Worm (Caenorhabditis elegans): ENCODE data around the gene sdz-8.

The sdz-8 gene

DNA sequence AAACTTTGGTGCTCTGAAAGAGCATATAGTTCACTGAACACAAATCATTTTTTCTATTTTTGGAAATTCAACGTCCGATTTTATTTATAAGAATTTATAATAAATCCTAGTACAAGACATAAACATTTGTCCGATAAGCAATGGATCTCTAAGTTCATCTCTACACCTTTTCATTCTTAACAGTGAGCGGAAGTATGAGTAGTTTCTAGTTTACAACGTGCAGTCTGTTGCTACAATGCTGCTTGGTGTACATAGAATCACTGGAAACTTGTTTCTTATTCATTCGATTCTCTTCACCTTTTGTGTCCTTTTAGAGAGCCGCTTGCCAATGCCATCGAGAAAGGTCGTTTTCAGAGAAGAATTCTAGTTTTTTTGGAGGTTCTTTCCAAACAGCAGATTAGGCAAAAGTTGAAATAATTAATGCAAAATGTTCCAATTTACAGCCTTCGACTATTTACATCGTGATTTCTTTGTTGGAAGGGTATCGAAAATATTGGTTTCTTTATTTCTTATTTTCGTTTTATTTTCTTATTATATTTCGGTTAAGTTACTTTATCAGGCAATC lies 11.0 kb upstream of the sdz-8 start:
- TF ChIP-seq ceh-83 (GFP tag; optimal IDR thresholded peaks at IDR 0.05): no peak

DNA sequence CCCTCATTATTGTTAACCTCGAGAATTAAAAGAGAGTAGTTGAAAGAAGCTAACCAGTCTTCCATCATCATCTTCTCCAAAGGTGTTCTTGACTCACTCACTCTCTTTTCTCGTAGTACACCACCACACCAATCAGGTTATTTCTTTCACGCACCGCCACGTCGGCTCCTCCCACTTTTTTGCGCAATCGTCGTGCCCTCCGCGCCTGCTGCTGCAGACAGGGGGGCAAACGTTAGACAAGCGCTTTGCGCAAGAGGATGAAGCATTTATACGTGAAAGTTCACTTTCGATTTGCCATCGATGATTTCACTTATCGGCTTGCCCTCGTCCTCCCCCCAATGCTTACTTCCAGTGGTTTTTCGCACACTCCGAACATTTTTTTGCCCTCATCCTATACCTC lies 9.3 kb upstream of the sdz-8 start:
- TF ChIP-seq blmp-1 (tag; optimal IDR thresholded peaks at IDR 0.05): peak; percentile 70
- TF ChIP-seq mls-2 (tag; optimal IDR thresholded peaks at IDR 0.05): no peak
- TF ChIP-seq cnd-1 (tag; optimal IDR thresholded peaks at IDR 0.05): no peak
- TF ChIP-seq ham-2 (GFP tag; optimal IDR thresholded peaks at IDR 0.05): peak; percentile 44
- TF ChIP-seq sptf-1 (tag; optimal IDR thresholded peaks at IDR 0.05): peak; percentile 28
- TF ChIP-seq ces-1 (GFP tag; optimal IDR thresholded peaks at IDR 0.05): no peak

DNA sequence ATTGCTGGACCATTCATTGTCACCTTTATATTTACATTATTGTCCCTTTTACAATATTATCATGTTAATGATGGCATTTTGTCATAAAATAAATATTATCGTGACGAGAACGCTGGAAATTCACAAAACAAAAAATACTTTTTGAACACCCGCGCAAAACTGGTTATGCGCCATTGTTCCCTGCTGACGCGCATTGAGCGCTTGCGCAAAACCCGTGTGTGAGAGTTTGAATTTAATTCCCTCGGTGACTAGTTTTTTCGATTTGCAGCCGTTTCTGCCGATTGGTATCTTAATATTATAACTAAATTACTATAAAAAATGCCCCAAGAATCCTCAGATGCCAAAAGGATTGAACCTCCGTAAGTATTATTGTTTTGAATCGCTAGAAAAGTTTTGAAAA lies 5.5 kb upstream of the sdz-8 start, which contains the start of gene pafo-1:
Gene pafo-1, plus strand, starts transcription at position 256 of the 400 bp plus-strand sequence.
- TF ChIP-seq drap-1 (GFP tag; optimal IDR thresholded peaks at IDR 0.05) (peak; percentile 49), M03D4.4 (tag; optimal IDR thresholded peaks at IDR 0.05) (peak; percentile 76), bed-3 (GFP tag; optimal IDR thresholded peaks at IDR 0.05) (no peak), lin-32 (GFP tag; optimal IDR thresholded peaks at IDR 0.05) (no peak), unc-62 (GFP tag; optimal IDR thresholded peaks at IDR 0.05) (no peak), ceh-43 (GFP tag; optimal IDR thresholded peaks at IDR 0.05) (peak; percentile 44), lin-13 (tag; optimal IDR thresholded peaks at IDR 0.05) (peak; percentile 87), mab-5 (tag; optimal IDR thresholded peaks at IDR 0.05) (no peak), sem-2 (GFP tag; optimal IDR thresholded peaks at IDR 0.05) (peak; percentile 32), unc-120 (tag; optimal IDR thresholded peaks at IDR 0.05; ENCODE audit: poor library complexity, severe bottlenecking) (peak; percentile 28), nhr-12 (tag; optimal IDR thresholded peaks at IDR 0.05) (no peak), lsy-2 (tag; optimal IDR thresholded peaks at IDR 0.05) (peak; percentile 75), pha-4 (tag; optimal IDR thresholded peaks at IDR 0.05) (peak; percentile 70), flh-1 (GFP tag; optimal IDR thresholded peaks at IDR 0.05) (no peak), tbx-8 (GFP tag; optimal IDR thresholded peaks at IDR 0.05) (peak; percentile 43), ceh-39 (tag; optimal IDR thresholded peaks at IDR 0.05) (peak; percentile 20), ztf-11 (tag; optimal IDR thresholded peaks at IDR 0.05) (no peak), elt-3 (tag; optimal IDR thresholded peaks at IDR 0.05) (no peak), blmp-1 (tag; optimal IDR thresholded peaks at IDR 0.05) (no peak), sptf-1 (tag; optimal IDR thresholded peaks at IDR 0.05) (no peak), snpc-4 (tag; optimal IDR thresholded peaks at IDR 0.05) (no peak), nhr-76 (tag; optimal IDR thresholded peaks at IDR 0.05) (no peak), unc-39 (tag; optimal IDR thresholded peaks at IDR 0.05) (no peak), cnd-1 (tag; optimal IDR thresholded peaks at IDR 0.05) (peak; percentile 47), nhr-2 (tag; optimal IDR thresholded peaks at IDR 0.05) (no peak), ham-2 (GFP tag; optimal IDR thresholded peaks at IDR 0.05) (no peak), hlh-1 (tag; optimal IDR thresholded peaks at IDR 0.05) (peak; percentile 57), mls-2 (tag; optimal IDR thresholded peaks at IDR 0.05) (no peak), ces-1 (GFP tag; optimal IDR thresholded peaks at IDR 0.05) (no peak), nhr-237 (tag; optimal IDR thresholded peaks at IDR 0.05) (peak; percentile 74), ceh-83 (GFP tag; optimal IDR thresholded peaks at IDR 0.05) (peak; percentile 19), elt-1 (tag; optimal IDR thresholded peaks at IDR 0.05; ENCODE audit: borderline replicate concordance, insufficient read depth) (no peak), nhr-28 (tag; optimal IDR thresholded peaks at IDR 0.05) (no peak), mep-1 (tag; optimal IDR thresholded peaks at IDR 0.05) (peak; percentile 80), zip-8 (tag; optimal IDR thresholded peaks at IDR 0.05) (no peak)

DNA sequence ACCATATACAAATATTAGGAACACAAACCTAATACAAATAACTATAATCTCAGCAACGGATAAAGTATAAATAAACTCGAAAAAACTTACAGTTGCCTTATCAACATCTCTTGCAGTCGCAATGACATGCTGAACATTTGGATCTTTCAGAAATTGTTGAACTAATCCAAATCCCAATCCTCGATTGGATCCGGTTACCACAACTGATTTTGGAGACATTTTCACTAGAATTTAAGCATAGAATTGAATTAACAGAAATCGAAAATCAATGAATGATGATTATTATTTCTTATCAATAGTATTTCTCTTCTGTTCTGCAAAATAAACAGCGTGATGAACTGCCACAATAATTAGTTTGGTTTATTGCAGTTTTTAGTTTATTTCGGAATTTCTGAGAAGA lies 4.2 kb upstream of the sdz-8 start, which contains the start of the genes C55A6.11 and C55A6.7:
Gene C55A6.11, plus strand, starts transcription at position 301 of the 400 bp plus-strand sequence.
Gene C55A6.7, minus strand, starts transcription at position 316 of the 400 bp plus-strand sequence.
- TF ChIP-seq elt-3 (tag; optimal IDR thresholded peaks at IDR 0.05): no peak
- TF ChIP-seq mab-5 (tag; optimal IDR thresholded peaks at IDR 0.05): no peak
- no peak for TF ChIP-seq unc-39 (tag; optimal IDR thresholded peaks at IDR 0.05)
- TF ChIP-seq lsy-2 (tag; optimal IDR thresholded peaks at IDR 0.05): no peak
- no peak for TF ChIP-seq ceh-39 (tag; optimal IDR thresholded peaks at IDR 0.05)
- TF ChIP-seq blmp-1 (tag; optimal IDR thresholded peaks at IDR 0.05): no peak
- TF ChIP-seq nhr-2 (tag; optimal IDR thresholded peaks at IDR 0.05): no peak
- TF ChIP-seq ceh-83 (GFP tag; optimal IDR thresholded peaks at IDR 0.05): no peak
